Worm (Caenorhabditis elegans) whole organism, mixed stage, embryonic: ENCODE measurements around the gene C17F4.8.

Experiments
- blmp-1 ChIP-seq: fragments of 150-350 bp; optimal IDR thresholded peaks from 2 replicates; lab custom pipeline; 2014; ENCODE audit warnings: missing biosample characterization, missing genetic modification characterization
- ces-1 ChIP-seq: fragments of 150-350 bp; optimal IDR thresholded peaks from 2 replicates; lab custom pipeline; 2014; ENCODE audit warnings: missing biosample characterization, missing genetic modification reagents, missing genetic modification characterization
- cnd-1 ChIP-seq: fragments of 200-800 bp; sonication (Bioruptor generic); optimal IDR thresholded peaks from 2 replicates; lab custom pipeline; 2018; ENCODE audit warnings: mild to moderate bottlenecking, missing genetic modification characterization, missing compliant biosample characterization
- elt-3 ChIP-seq: fragments of 150-350 bp; optimal IDR thresholded peaks from 2 replicates; lab custom pipeline; 2014; ENCODE audit warnings: missing biosample characterization, missing genetic modification characterization
- lsy-2 ChIP-seq: fragments of 150-350 bp; optimal IDR thresholded peaks from 2 replicates; lab custom pipeline; 2014; ENCODE audit warnings: missing biosample characterization, missing genetic modification characterization
- nhr-237 ChIP-seq: fragments of 150-350 bp; optimal IDR thresholded peaks from 2 replicates; lab custom pipeline; 2014; ENCODE audit warnings: missing biosample characterization, missing genetic modification characterization
- nhr-76 ChIP-seq: sonication (generic microtip); optimal IDR thresholded peaks from 2 replicates; lab custom pipeline; 2017; ENCODE audit warnings: missing biosample characterization, missing genetic modification characterization
- pha-4 ChIP-seq: fragments of 150-350 bp; optimal IDR thresholded peaks from 2 replicates; lab custom pipeline; 2018; ENCODE audit warnings: missing biosample characterization, missing genetic modification reagents, missing genetic modification characterization
- snpc-4 ChIP-seq: fragments of 150-350 bp; optimal IDR thresholded peaks from 2 replicates; lab custom pipeline; 2014; ENCODE audit warnings: missing biosample characterization, missing genetic modification characterization
- sptf-1 ChIP-seq: sonication (generic microtip); optimal IDR thresholded peaks from 2 replicates; lab custom pipeline; 2017; ENCODE audit warnings: mild to moderate bottlenecking, missing genetic modification characterization, moderate library complexity, missing compliant biosample characterization
- unc-39 ChIP-seq: fragments of 150-350 bp; optimal IDR thresholded peaks from 2 replicates; lab custom pipeline; 2014; ENCODE audit warnings: missing biosample characterization, missing genetic modification characterization
- unc-62 ChIP-seq: fragments of 150-350 bp; optimal IDR thresholded peaks from 2 replicates; lab custom pipeline; 2014; ENCODE audit warnings: missing biosample characterization, missing genetic modification reagents, missing genetic modification characterization

- TF ChIP-seq sptf-1 (tag; lab: Kevin White, UChicago) (no peak), snpc-4 (no peak), nhr-237 (no peak), ces-1 (no peak), nhr-76 (tag; lab: Kevin White, UChicago) (no peak), lsy-2 (tag; lab: Kevin White, UChicago) (no peak), cnd-1 (tag; lab: Kevin White, UChicago) (no peak), unc-39 (tag; lab: Kevin White, UChicago) (no peak), blmp-1 (tag; lab: Kevin White, UChicago) (no peak), unc-62 (GFP tag; lab: Kevin White, UChicago) (no peak), pha-4 (no peak), elt-3 (tag; lab: Kevin White, UChicago) (no peak)
Measured at ce11 chrII:3240207-3240606, 5.6 kb upstream of the C17F4.8 start, which contains the start of gene C17F4.3.
